Fruit fly (Drosophila melanogaster): ENCODE data around the gene lectin-33A.

DNA sequence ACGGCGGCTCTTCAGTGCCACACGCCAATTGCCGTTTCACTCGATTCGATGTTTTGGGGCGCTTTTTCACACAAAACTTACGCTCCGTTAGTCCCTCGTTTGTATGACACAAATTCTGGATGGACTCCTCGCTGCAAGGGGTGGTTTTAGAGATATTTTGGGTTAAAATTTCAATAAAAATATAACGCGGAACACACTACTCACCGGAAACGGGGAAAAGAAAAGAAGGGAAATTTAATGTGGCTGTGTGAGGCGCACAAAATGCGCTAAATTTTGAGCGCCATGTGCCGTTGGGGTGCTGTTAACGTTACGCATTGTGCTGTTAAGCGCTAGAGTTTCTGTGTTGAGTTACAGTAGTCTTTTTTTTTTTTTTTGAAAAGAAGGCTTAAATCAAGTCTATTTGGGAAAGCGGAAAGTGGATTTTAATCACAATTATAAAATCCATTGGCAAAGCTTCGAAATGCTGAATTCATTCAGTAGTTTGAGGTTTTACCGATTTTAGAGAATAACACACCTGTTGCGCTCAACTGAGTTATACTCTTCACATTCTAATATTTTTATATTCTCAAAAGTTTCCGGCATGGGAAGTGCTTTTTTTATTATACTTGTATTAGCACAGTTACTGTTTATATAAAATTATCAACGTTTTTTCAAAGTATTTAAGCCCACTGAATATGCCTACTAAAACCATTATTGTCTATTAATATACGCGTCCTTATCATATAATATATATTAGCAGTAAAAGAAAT is 2.2 kb downstream of the lectin-33A start, which contains the start of gene RpL9:
- TF ChIP-seq Myc (optimal IDR thresholded peaks at IDR 0.05): peak; percentile 59
- no peak for TF ChIP-seq CrebA (GFP tag; optimal IDR thresholded peaks at IDR 0.05; ENCODE audit: borderline replicate concordance)

All from whole organism, wandering third instar larva.